Fruit fly (Drosophila melanogaster) whole organism, prepupa: ENCODE measurements around the gene Eig71Ek.

Experiments used
- Blimp-1 ChIP-seq: fragments of 200-800 bp; sonication (Bioruptor generic); optimal IDR thresholded peaks from 3 replicates; lab custom pipeline; 2017; ENCODE audit warnings: missing biosample characterization, missing genetic modification characterization, mild to moderate bottlenecking, moderate library complexity, missing genetic modification reagents
- CG10669 ChIP-seq: fragments of 200-800 bp; sonication (Bioruptor generic); optimal IDR thresholded peaks from 3 replicates; lab custom pipeline; 2018; ENCODE audit warnings: missing biosample characterization, mild to moderate bottlenecking, missing genetic modification characterization, moderate library complexity
- CG11762 ChIP-seq: fragments of 200-800 bp; sonication (Bioruptor generic); optimal IDR thresholded peaks from 3 replicates; lab custom pipeline; 2016; ENCODE audit warnings: missing biosample characterization, missing genetic modification characterization; ENCODE audit not compliant: insufficient read depth
- CG15336 ChIP-seq: fragments of 200-800 bp; sonication (Bioruptor generic); IDR thresholded peaks from 2 replicates; pipeline ENCODE4 v1.3.6; 2022; ENCODE audit warnings: missing biosample characterization, missing genetic modification characterization
- CG3032 ChIP-seq: fragments of 200-800 bp; optimal IDR thresholded peaks from 2 replicates; lab custom pipeline; 2019; ENCODE audit warnings: missing biosample characterization, mild to moderate bottlenecking, missing genetic modification characterization, moderate library complexity
- CG32006 ChIP-seq: fragments of 200-800 bp; sonication (Bioruptor generic); optimal IDR thresholded peaks from 3 replicates; lab custom pipeline; 2017; ENCODE audit warnings: missing biosample characterization, mild to moderate bottlenecking, missing genetic modification characterization
- CG34406 ChIP-seq: fragments of 200-800 bp; sonication (Bioruptor generic); optimal IDR thresholded peaks from 3 replicates; lab custom pipeline; 2016; ENCODE audit warnings: missing biosample characterization, missing genetic modification characterization
- CG6163 ChIP-seq: fragments of 200-800 bp; sonication (Bioruptor generic); IDR thresholded peaks from 3 replicates; pipeline ENCODE4 v1.3.6; 2022; ENCODE audit warnings: missing biosample characterization, missing genetic modification characterization
- CG6792 ChIP-seq: fragments of 200-800 bp; sonication (Bioruptor generic); optimal IDR thresholded peaks from 3 replicates; lab custom pipeline; 2016; ENCODE audit warnings: missing biosample characterization, missing genetic modification characterization
- CG6808 ChIP-seq: fragments of 200-800 bp; sonication (Bioruptor generic); optimal IDR thresholded peaks from 3 replicates; lab custom pipeline; 2017; ENCODE audit warnings: missing biosample characterization, missing genetic modification characterization, mild to moderate bottlenecking, moderate library complexity, missing genetic modification reagents
- CG6854 ChIP-seq: fragments of 200-800 bp; sonication (Bioruptor generic); optimal IDR thresholded peaks from 2 replicates; lab custom pipeline; 2017; ENCODE audit warnings: missing biosample characterization, mild to moderate bottlenecking, missing genetic modification characterization
- CG8319 ChIP-seq: fragments of 200-800 bp; sonication (Bioruptor generic); optimal IDR thresholded peaks from 3 replicates; lab custom pipeline; 2016; ENCODE audit warnings: missing biosample characterization, missing genetic modification characterization
- CG8632 ChIP-seq: fragments of 200-800 bp; sonication (Bioruptor generic); optimal IDR thresholded peaks from 3 replicates; lab custom pipeline; 2016; ENCODE audit warnings: missing biosample characterization, missing genetic modification characterization
- CG9139 ChIP-seq: fragments of 200-800 bp; sonication (Bioruptor generic); optimal IDR thresholded peaks from 3 replicates; lab custom pipeline; 2017; ENCODE audit warnings: missing biosample characterization, mild to moderate bottlenecking, missing genetic modification characterization
- Eip75B ChIP-seq: fragments of 200-800 bp; sonication (Bioruptor generic); optimal IDR thresholded peaks from 3 replicates; lab custom pipeline; 2016; ENCODE audit warnings: missing biosample characterization, missing genetic modification characterization
- Eip78C ChIP-seq: fragments of 200-800 bp; sonication (Bioruptor generic); peaks from one replicate; lab custom pipeline; 2016; ENCODE audit warnings: missing biosample characterization, missing genetic modification characterization
- Eip93F ChIP-seq: fragments of 200-800 bp; sonication (Bioruptor generic); optimal IDR thresholded peaks from 2 replicates; lab custom pipeline; 2016; ENCODE audit warnings: missing biosample characterization, mild to moderate bottlenecking, missing genetic modification characterization
- Ets96B ChIP-seq: fragments of 200-800 bp; optimal IDR thresholded peaks from 2 replicates; lab custom pipeline; 2019; ENCODE audit warnings: missing biosample characterization, mild to moderate bottlenecking, missing genetic modification characterization, moderate library complexity
- Gug ChIP-seq: fragments of 200-800 bp; sonication (Bioruptor generic); IDR thresholded peaks from 2 replicates; pipeline ENCODE4 v1.3.6; 2022; ENCODE audit warnings: missing biosample characterization, missing genetic modification characterization
- Hr38 ChIP-seq: sonication (Bioruptor generic); optimal IDR thresholded peaks from 2 replicates; lab custom pipeline; 2016; ENCODE audit warnings: missing biosample characterization, missing genetic modification characterization
- Met ChIP-seq: fragments of 200-800 bp; sonication (Bioruptor generic); optimal IDR thresholded peaks from 3 replicates; lab custom pipeline; 2016; ENCODE audit warnings: missing biosample characterization, missing genetic modification characterization
- Sox102F ChIP-seq: fragments of 200-800 bp; sonication (Bioruptor generic); optimal IDR thresholded peaks from 2 replicates; lab custom pipeline; 2016; ENCODE audit warnings: missing biosample characterization, mild to moderate bottlenecking, missing genetic modification characterization
- achi ChIP-seq: fragments of 200-800 bp; sonication (Bioruptor generic); optimal IDR thresholded peaks from 3 replicates; lab custom pipeline; 2016; ENCODE audit warnings: missing biosample characterization, missing genetic modification characterization
- cyc ChIP-seq: fragments of 200-800 bp; sonication (Bioruptor generic); optimal IDR thresholded peaks from 3 replicates; lab custom pipeline; 2016; ENCODE audit warnings: missing biosample characterization, missing genetic modification characterization
- esn ChIP-seq: fragments of 200-800 bp; sonication (Bioruptor generic); optimal IDR thresholded peaks from 2 replicates; lab custom pipeline; 2016; ENCODE audit warnings: missing biosample characterization, mild to moderate bottlenecking, missing genetic modification characterization, moderate library complexity
- fd59A ChIP-seq: fragments of 200-800 bp; sonication (Bioruptor generic); optimal IDR thresholded peaks from 2 replicates; lab custom pipeline; 2017; ENCODE audit warnings: missing biosample characterization, mild to moderate bottlenecking, missing genetic modification characterization, missing genetic modification reagents
- fkh ChIP-seq: fragments of 200-800 bp; sonication (Bioruptor generic); optimal IDR thresholded peaks from 3 replicates; lab custom pipeline; 2017; ENCODE audit warnings: missing biosample characterization, mild to moderate bottlenecking, missing genetic modification characterization, moderate library complexity
- lz ChIP-seq: fragments of 200-800 bp; sonication (Bioruptor generic); optimal IDR thresholded peaks from 3 replicates; lab custom pipeline; 2016; ENCODE audit warnings: missing biosample characterization, missing genetic modification characterization
- salr ChIP-seq, 2 experiments: fragments of 200-800 bp; sonication (Bioruptor generic); optimal IDR thresholded peaks; 3 replicates each; lab custom pipeline; 2016 to 2018; ENCODE audit warnings: missing biosample characterization in 2 of 2, missing genetic modification characterization in 2 of 2, mild to moderate bottlenecking in 1 of 2
- spab ChIP-seq: fragments of 200-800 bp; sonication (Bioruptor generic); optimal IDR thresholded peaks from 2 replicates; lab custom pipeline; 2017; ENCODE audit warnings: missing biosample characterization, mild to moderate bottlenecking, missing genetic modification characterization, missing genetic modification reagents
- ss ChIP-seq, 2 experiments: fragments of 200-800 bp; sonication (Bioruptor generic); optimal IDR thresholded peaks; 2 replicates in 1 of 2; 3 replicates in 1 of 2; lab custom pipeline; 2017 to 2018; ENCODE audit warnings: mild to moderate bottlenecking in 2 of 2, missing biosample characterization in 2 of 2, missing genetic modification characterization in 2 of 2, moderate library complexity in 1 of 2
- svp ChIP-seq: fragments of 200-800 bp; sonication (Bioruptor generic); peaks from one replicate; lab custom pipeline; 2016; ENCODE audit warnings: missing biosample characterization, missing genetic modification characterization
- topi ChIP-seq: fragments of 200-800 bp; sonication (Bioruptor generic); optimal IDR thresholded peaks from 3 replicates; lab custom pipeline; 2016; ENCODE audit warnings: missing biosample characterization, missing genetic modification characterization
- vri ChIP-seq: fragments of 200-800 bp; sonication (Bioruptor generic); optimal IDR thresholded peaks from 3 replicates; lab custom pipeline; 2016; ENCODE audit warnings: missing biosample characterization, mild to moderate bottlenecking, missing genetic modification characterization

Eig71Ek gene

DNA sequence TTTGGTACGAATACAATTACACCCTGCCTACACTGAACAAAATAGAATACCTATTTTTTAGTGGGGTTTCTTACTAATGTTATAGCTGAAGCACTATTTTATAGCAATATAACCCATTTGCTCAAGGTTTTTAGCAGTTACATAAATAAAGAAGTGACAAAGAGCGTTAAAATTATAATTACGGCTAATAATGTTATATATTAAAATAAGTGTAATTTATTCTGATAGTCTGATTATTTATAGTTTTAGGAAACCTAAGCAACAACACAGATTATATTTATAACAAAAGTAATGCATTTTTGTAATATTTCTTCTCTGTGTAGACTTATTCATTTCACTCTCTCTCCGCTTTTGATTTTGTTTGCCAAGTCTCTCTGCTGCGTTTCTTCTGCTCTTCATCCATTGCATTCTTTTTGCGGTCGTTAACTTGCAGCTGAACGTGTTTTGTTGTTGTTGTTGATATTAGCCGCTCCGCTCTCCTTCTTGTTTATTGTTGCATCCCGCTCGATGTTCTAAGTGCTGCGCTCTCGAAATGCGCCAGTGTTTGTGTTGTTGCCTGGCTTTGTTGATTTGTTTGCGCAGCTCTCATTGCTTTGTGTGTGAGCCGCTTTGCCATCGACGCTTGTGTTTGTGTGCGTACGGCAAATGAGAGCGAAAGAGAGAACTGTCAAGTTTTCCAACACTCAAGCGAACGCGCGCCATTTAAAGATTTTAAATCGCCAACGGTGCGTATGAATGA lies 35.2 kb upstream of the Eig71Ek start (continued):
- TF ChIP-seq cyc: peak; percentile 92
- TF ChIP-seq Met: peak; percentile 93
- peak; percentile 82 for TF ChIP-seq CG6854 (GFP tag; lab: Kevin White, UChicago)
- TF ChIP-seq CG15336: peak; percentile 96
- peak; percentile 88 for TF ChIP-seq CG6163 (GFP tag; lab: Robert Waterston, UW)
- peak; percentile 91; the same call in 1 of the 2 replicates for TF ChIP-seq Gug (GFP tag; lab: Robert Waterston, UW)
- TF ChIP-seq CG8632 (GFP tag; lab: Kevin White, UChicago): peak; percentile 97
- TF ChIP-seq CG8319 (GFP tag; lab: Kevin White, UChicago): peak; percentile 89
- TF ChIP-seq achi: peak; percentile 97
- peak; percentile 94 for TF ChIP-seq Ets96B (tag; lab: Kevin White, UChicago)

DNA sequence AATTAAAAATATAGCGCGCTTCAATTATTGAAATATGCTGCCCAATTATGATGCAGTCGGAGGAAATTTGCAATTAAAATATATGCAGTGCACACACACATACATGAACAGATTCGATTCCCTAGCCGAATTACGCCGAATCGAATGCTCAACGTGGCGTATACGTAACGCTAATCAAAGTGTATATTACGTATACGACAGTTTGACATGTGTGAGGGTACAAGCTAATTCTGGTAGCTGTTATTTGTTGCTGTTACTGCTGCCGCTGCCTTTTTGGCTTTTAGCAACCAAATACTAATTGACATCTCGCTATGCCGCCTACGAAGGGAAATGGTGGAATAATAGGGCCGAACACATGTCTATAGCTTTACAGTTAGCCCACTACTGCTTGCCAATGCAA lies 33.8 kb upstream of the Eig71Ek start:
- TF ChIP-seq fd59A (GFP tag; lab: Kevin White, UChicago): no peak
- no peak for TF ChIP-seq Hr38 (GFP tag; lab: Kevin White, UChicago)
- no peak for TF ChIP-seq spab
- TF ChIP-seq CG6854 (GFP tag; lab: Kevin White, UChicago): no peak
- no peak for TF ChIP-seq CG10669
- TF ChIP-seq CG6163 (GFP tag; lab: Robert Waterston, UW): no peak
- no peak for TF ChIP-seq CG34406 (GFP tag; lab: Kevin White, UChicago)
- no peak for TF ChIP-seq CG6792 (GFP tag; lab: Kevin White, UChicago)
- no peak for TF ChIP-seq CG9139 (GFP tag; lab: Kevin White, UChicago)

DNA sequence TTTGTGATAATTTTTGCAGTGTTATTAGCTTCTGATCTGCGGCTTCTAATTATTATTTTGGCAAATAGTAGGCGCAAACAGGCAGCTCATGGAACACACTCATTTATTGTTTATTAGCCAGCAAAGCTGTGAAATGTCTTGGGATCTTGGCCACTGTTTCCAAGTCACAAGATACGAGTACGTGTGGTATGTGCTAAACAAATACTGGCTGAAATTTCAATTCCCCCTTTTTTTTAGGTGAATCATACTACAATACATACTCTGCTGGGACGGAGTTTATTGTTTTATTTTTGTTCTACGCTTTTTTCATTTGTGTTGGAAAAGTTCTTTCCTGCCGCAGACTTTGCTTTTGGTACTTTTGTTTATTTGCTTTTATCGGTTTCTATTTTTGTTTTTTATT lies 30.0 kb upstream of the Eig71Ek start:
- TF ChIP-seq Gug (GFP tag; lab: Robert Waterston, UW) (no peak), fkh (peak; percentile 73)

DNA sequence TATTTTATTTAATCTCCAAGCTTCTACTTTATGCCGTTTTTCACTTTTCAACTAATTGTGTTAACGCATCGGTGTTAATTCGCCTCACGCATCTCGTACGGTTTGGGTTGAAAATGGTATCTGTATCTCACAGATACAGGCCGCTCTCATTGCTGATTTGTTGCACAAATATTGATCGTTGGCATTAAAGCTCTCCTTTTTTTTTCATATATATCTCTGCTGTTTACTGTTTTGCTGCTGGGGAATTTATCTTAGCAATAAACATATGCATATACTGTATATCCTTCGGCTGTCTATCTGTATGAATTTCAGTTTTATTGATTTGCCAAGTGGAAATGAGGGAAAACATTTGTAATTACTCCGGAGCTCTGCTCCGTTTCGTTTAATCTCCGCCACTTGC lies 28.4 kb upstream of the Eig71Ek start:
- TF ChIP-seq Eip78C (peak; percentile 72), CG10669 (no peak), CG6854 (GFP tag; lab: Kevin White, UChicago) (peak; percentile 16), CG9139 (GFP tag; lab: Kevin White, UChicago) (peak; percentile 23), CG6163 (GFP tag; lab: Robert Waterston, UW) (no peak), Hr38 (GFP tag; lab: Kevin White, UChicago) (no peak), Sox102F (peak; percentile 31), CG6808 (peak; percentile 18), svp (peak; percentile 52), achi (peak; percentile 4), lz (GFP tag; lab: Kevin White, UChicago) (no peak), CG6792 (GFP tag; lab: Kevin White, UChicago) (peak; percentile 2), fkh (peak; percentile 73), esn (GFP tag; lab: Kevin White, UChicago) (peak; percentile 16), CG8632 (GFP tag; lab: Kevin White, UChicago) (peak; percentile 33), ss (GFP tag; optimal IDR thresholded peaks at IDR 0.05; lab: Kevin White, UChicago) (peak in 1 of 2 experiments; percentile 23), Met (peak; percentile 9)

DNA sequence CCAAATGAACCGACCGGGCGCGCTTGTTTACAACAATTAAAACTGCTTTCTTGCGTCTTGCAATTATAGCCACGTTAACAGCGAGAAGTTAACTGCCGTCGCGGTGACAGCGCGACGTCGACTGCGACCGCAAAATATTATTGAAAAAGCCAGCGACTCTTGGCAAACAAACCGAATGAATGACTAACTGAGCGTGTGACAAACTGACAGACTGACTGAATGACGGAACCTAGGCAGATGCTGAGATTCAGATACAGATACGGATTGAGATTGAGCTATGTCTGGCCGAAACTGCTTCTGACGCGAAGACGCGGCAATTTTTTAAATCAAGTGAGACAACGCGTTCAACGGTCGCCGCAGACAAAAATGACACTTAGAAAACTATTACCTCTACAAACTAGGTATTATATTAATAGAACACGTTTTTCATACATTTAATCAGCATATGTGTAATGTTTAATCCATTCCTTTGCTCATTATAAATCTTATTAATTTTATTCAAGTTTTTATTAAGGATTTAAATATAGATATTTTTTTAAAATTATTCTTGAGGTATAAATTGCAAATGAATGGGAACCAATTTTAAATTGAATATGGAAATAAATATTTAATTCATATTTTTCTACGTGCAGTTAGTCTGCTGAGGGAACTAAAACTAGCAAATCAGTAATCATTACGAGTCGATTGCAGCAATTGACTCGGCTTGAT lies 26.5 kb upstream of the Eig71Ek start:
- no peak for TF ChIP-seq Eip75B (GFP tag; lab: Kevin White, UChicago)
- TF ChIP-seq fkh: peak; percentile 41

DNA sequence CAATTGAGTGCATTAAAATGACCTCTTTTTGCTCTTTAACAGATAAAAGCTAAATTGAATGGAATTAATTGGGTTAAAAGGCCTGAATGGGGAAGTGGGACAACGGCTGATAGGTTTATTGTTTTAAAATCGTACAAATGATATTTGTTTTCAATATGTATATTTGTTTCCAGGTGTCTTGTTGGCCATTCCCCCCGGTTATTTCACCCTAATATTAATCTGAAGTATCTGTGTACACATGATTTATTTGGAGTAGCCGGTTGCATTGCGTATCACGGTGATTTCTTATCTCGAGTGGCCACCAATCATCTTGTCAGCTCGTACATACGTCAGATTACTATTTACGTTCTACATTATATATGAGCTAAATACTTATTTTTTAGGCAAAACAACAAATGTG lies 24.7 kb upstream of the Eig71Ek start:
- TF ChIP-seq topi (GFP tag; lab: Kevin White, UChicago): no peak
- no peak for TF ChIP-seq Blimp-1 (GFP tag; lab: Kevin White, UChicago)
- peak; percentile 42 for TF ChIP-seq fkh
- peak; percentile 46 for TF ChIP-seq Eip78C
- no peak for TF ChIP-seq salr (GFP tag; optimal IDR thresholded peaks at IDR 0.05; lab: Kevin White, UChicago)
- no peak for TF ChIP-seq CG3032
- no peak for TF ChIP-seq CG11762 (GFP tag; lab: Kevin White, UChicago)
- no peak for TF ChIP-seq cyc
- peak; percentile 3 for TF ChIP-seq Eip93F (GFP tag; lab: Kevin White, UChicago)
- TF ChIP-seq CG8632 (GFP tag; lab: Kevin White, UChicago): peak; percentile 5
- peak; percentile 83 for TF ChIP-seq vri (GFP tag; lab: Kevin White, UChicago)
- TF ChIP-seq CG6854 (GFP tag; lab: Kevin White, UChicago): no peak
- no peak for TF ChIP-seq CG32006
- TF ChIP-seq CG6792 (GFP tag; lab: Kevin White, UChicago): no peak
- TF ChIP-seq, all 60 proteins: peak for 5
